Fruit fly (Drosophila melanogaster) whole organism, embryonic: ENCODE measurements around the gene CG13898.

Experiments
- Adf1 ChIP-seq: fragments of 200-800 bp; sonication (Bioruptor generic); IDR thresholded peaks from 2 replicates; pipeline ENCODE4 v1.3.6; 2022; ENCODE audit warnings: missing biosample characterization, missing genetic modification characterization
- Awh ChIP-seq: fragments of 200-800 bp; sonication (Bioruptor generic); IDR thresholded peaks from 2 replicates; pipeline ENCODE4, ENCODE4 v1.3.6; 2022; ENCODE audit warnings: missing biosample characterization, missing genetic modification characterization
- CG10462 ChIP-seq: fragments of 200-800 bp; sonication (Bioruptor generic); optimal IDR thresholded peaks from 2 replicates; lab custom pipeline; 2016; ENCODE audit warnings: missing biosample characterization, missing genetic modification characterization
- CG13424 ChIP-seq: fragments of 200-800 bp; sonication (Bioruptor generic); optimal IDR thresholded peaks from 2 replicates; lab custom pipeline; 2019; ENCODE audit warnings: missing biosample characterization, mild to moderate bottlenecking, missing genetic modification characterization, moderate library complexity
- CG1603 ChIP-seq: fragments of 200-800 bp; sonication (Bioruptor generic); optimal IDR thresholded peaks from 2 replicates; lab custom pipeline; 2019; ENCODE audit warnings: missing biosample characterization, mild to moderate bottlenecking, missing genetic modification characterization, moderate library complexity
- CG17829 ChIP-seq: fragments of 200-800 bp; optimal IDR thresholded peaks from 2 replicates; lab custom pipeline; 2019; ENCODE audit warnings: missing biosample characterization, mild to moderate bottlenecking, missing genetic modification characterization, moderate library complexity
- CG18619 ChIP-seq: fragments of 200-800 bp; sonication (Bioruptor generic); optimal IDR thresholded peaks from 3 replicates; lab custom pipeline; 2017; ENCODE audit warnings: missing biosample characterization, mild to moderate bottlenecking, missing genetic modification characterization
- CG31224 ChIP-seq: fragments of 200-800 bp; sonication (Bioruptor generic); IDR thresholded peaks from 2 replicates; pipeline ENCODE4 v1.3.6; 2022; ENCODE audit warnings: missing biosample characterization, missing genetic modification characterization
- CG31365 ChIP-seq: fragments of 200-800 bp; sonication (Bioruptor generic); optimal IDR thresholded peaks from 2 replicates; lab custom pipeline; 2018; ENCODE audit warnings: missing biosample characterization, mild to moderate bottlenecking, missing genetic modification characterization
- CG3163 ChIP-seq: fragments of 200-800 bp; sonication (Bioruptor generic); optimal IDR thresholded peaks from 3 replicates; lab custom pipeline; 2016; ENCODE audit warnings: missing biosample characterization, missing genetic modification characterization
- CG32772 ChIP-seq: fragments of 200-800 bp; sonication (Bioruptor generic); IDR thresholded peaks from 2 replicates; pipeline ENCODE4 v1.3.6; 2022; ENCODE audit warnings: missing biosample characterization, missing genetic modification characterization
- CG3281 ChIP-seq: fragments of 200-800 bp; sonication (Bioruptor generic); optimal IDR thresholded peaks from 3 replicates; lab custom pipeline; 2017; ENCODE audit warnings: missing biosample characterization, mild to moderate bottlenecking, missing genetic modification characterization
- CG33557 ChIP-seq: fragments of 200-800 bp; sonication (Bioruptor generic); optimal IDR thresholded peaks from 2 replicates; lab custom pipeline; 2019; ENCODE audit warnings: missing biosample characterization, mild to moderate bottlenecking, missing genetic modification characterization, moderate library complexity
- CG3847 ChIP-seq: fragments of 200-800 bp; sonication (Bioruptor generic); IDR thresholded peaks from 2 replicates; pipeline ENCODE4 v1.3.6; 2022; ENCODE audit warnings: missing biosample characterization, missing genetic modification characterization
- CG5180 ChIP-seq: fragments of 200-800 bp; sonication (Bioruptor generic); optimal IDR thresholded peaks from 3 replicates; lab custom pipeline; 2017; ENCODE audit warnings: missing biosample characterization, missing genetic modification characterization, mild to moderate bottlenecking, moderate library complexity, missing genetic modification reagents
- CG7987 ChIP-seq: fragments of 200-800 bp; sonication (Bioruptor generic); optimal IDR thresholded peaks from 2 replicates; lab custom pipeline; 2018; ENCODE audit warnings: missing biosample characterization, mild to moderate bottlenecking, missing genetic modification characterization, moderate library complexity
- CG8089 ChIP-seq: fragments of 200-800 bp; sonication (Bioruptor generic); optimal IDR thresholded peaks from 3 replicates; lab custom pipeline; 2016; ENCODE audit warnings: missing biosample characterization, missing genetic modification characterization
- CG8388 ChIP-seq: fragments of 200-800 bp; sonication (Bioruptor generic); optimal IDR thresholded peaks from 2 replicates; lab custom pipeline; 2019; ENCODE audit warnings: missing biosample characterization, mild to moderate bottlenecking, missing genetic modification characterization, moderate library complexity
- CG8478 ChIP-seq: fragments of >200 bp; optimal IDR thresholded peaks from 2 replicates; lab custom pipeline; 2018
- CG9727 ChIP-seq: fragments of 200-800 bp; sonication (Bioruptor generic); optimal IDR thresholded peaks from 3 replicates; lab custom pipeline; 2017; ENCODE audit warnings: missing biosample characterization, mild to moderate bottlenecking, missing genetic modification characterization
- CG9817 ChIP-seq: fragments of 200-800 bp; sonication (Bioruptor generic); optimal IDR thresholded peaks from 2 replicates; lab custom pipeline; 2018; ENCODE audit warnings: missing biosample characterization, mild to moderate bottlenecking, missing genetic modification characterization, moderate library complexity
- Chrac-16 ChIP-seq: fragments of 200-800 bp; sonication (Bioruptor generic); optimal IDR thresholded peaks from 3 replicates; lab custom pipeline; 2016; ENCODE audit warnings: missing biosample characterization, missing genetic modification characterization
- Dek ChIP-seq: fragments of 200-800 bp; sonication (Bioruptor generic); optimal IDR thresholded peaks from 3 replicates; lab custom pipeline; 2019; ENCODE audit warnings: missing biosample characterization, mild to moderate bottlenecking, missing genetic modification characterization, moderate library complexity
- Dll ChIP-seq: fragments of 200-800 bp; sonication (Bioruptor generic); IDR thresholded peaks from 4 replicates; pipeline ENCODE4 v1.3.6; 2022; ENCODE audit warnings: missing biosample characterization, missing genetic modification characterization; ENCODE audit not compliant: partially characterized antibody
- Doc2 ChIP-seq: fragments of 200-800 bp; sonication (Bioruptor generic); IDR thresholded peaks from 2 replicates; pipeline ENCODE4 v1.3.6; 2022; ENCODE audit warnings: missing biosample characterization, missing genetic modification characterization
- GATAe ChIP-seq: fragments of 200-800 bp; sonication (Bioruptor generic); conservative IDR thresholded peaks from 2 replicates; pipeline ENCODE4 v1.3.6; 2022; ENCODE audit warnings: missing biosample characterization, missing genetic modification characterization
- Hmr ChIP-seq: fragments of 200-800 bp; sonication (Bioruptor generic); optimal IDR thresholded peaks from 3 replicates; lab custom pipeline; 2017; ENCODE audit warnings: mild to moderate bottlenecking, missing biosample characterization, missing genetic modification reagents, missing genetic modification characterization
- Scr ChIP-seq: fragments of 200-800 bp; sonication (Bioruptor generic); IDR thresholded peaks from 2 replicates; pipeline ENCODE4 v1.3.6; 2022; ENCODE audit warnings: missing biosample characterization, missing genetic modification characterization; ENCODE audit not compliant: partially characterized antibody
- Sox102F ChIP-seq: fragments of 200-800 bp; sonication (Bioruptor generic); optimal IDR thresholded peaks from 2 replicates; lab custom pipeline; 2018; ENCODE audit warnings: missing biosample characterization, mild to moderate bottlenecking, missing genetic modification characterization, moderate library complexity
- Spps ChIP-seq: fragments of 200-800 bp; sonication (Bioruptor generic); optimal IDR thresholded peaks from 2 replicates; lab custom pipeline; 2018; ENCODE audit warnings: missing biosample characterization, mild to moderate bottlenecking, missing genetic modification characterization
- Sry-δ ChIP-seq: fragments of 200-800 bp; sonication (Bioruptor generic); optimal IDR thresholded peaks from 2 replicates; lab custom pipeline; 2016; ENCODE audit warnings: missing biosample characterization, missing genetic modification characterization
- ap ChIP-seq: fragments of 200-800 bp; sonication (Bioruptor generic); IDR thresholded peaks from 2 replicates; pipeline ENCODE4 v1.3.6; 2022; ENCODE audit warnings: missing biosample characterization, missing genetic modification characterization
- caup ChIP-seq: fragments of 200-800 bp; sonication (Bioruptor generic); optimal IDR thresholded peaks from 3 replicates; lab custom pipeline; 2017; ENCODE audit warnings: missing biosample characterization, mild to moderate bottlenecking, missing genetic modification characterization, moderate library complexity; ENCODE audit not compliant: severe bottlenecking
- danr ChIP-seq: fragments of 200-800 bp; sonication (Bioruptor generic); IDR thresholded peaks from 2 replicates; pipeline ENCODE4 v1.3.6; 2022; ENCODE audit warnings: missing biosample characterization, missing genetic modification characterization
- emc ChIP-seq: fragments of 200-800 bp; sonication (Bioruptor generic); optimal IDR thresholded peaks from 2 replicates; lab custom pipeline; 2016; ENCODE audit warnings: missing biosample characterization, missing genetic modification characterization
- ftz-f1 ChIP-seq: fragments of 200-800 bp; sonication (Bioruptor generic); optimal IDR thresholded peaks from 2 replicates; lab custom pipeline; 2016; ENCODE audit warnings: missing biosample characterization, missing genetic modification characterization
- fu2 ChIP-seq: fragments of 200-800 bp; sonication (Bioruptor generic); optimal IDR thresholded peaks from 2 replicates; lab custom pipeline; 2016; ENCODE audit warnings: missing biosample characterization, missing genetic modification characterization
- grau ChIP-seq: fragments of 200-800 bp; optimal IDR thresholded peaks from 3 replicates; lab custom pipeline; 2019; ENCODE audit warnings: missing biosample characterization, mild to moderate bottlenecking, missing genetic modification characterization, moderate library complexity
- gro ChIP-seq: fragments of 200-800 bp; sonication (Bioruptor generic); optimal IDR thresholded peaks from 2 replicates; lab custom pipeline; 2016; ENCODE audit warnings: missing biosample characterization, missing genetic modification characterization
- h ChIP-seq: fragments of >200 bp; optimal IDR thresholded peaks from 2 replicates; lab custom pipeline; 2017
- hth ChIP-seq: fragments of >200 bp; optimal IDR thresholded peaks from 2 replicates; lab custom pipeline; 2017; ENCODE audit warnings: inconsistent platforms
- lola ChIP-seq, 3 experiments: fragments of >200 bp in 2 of 3; fragments of 200-800 bp in 1 of 3; sonication (Bioruptor generic) in 1 of 3; optimal IDR thresholded peaks; 2 replicates each; lab custom pipeline; 2017 to 2019; ENCODE audit warnings: missing biosample characterization in 3 of 3, missing genetic modification characterization in 3 of 3, mild to moderate bottlenecking in 1 of 3, moderate library complexity in 1 of 3
- odd ChIP-seq: fragments of 200-800 bp; sonication (Bioruptor generic); optimal IDR thresholded peaks from 2 replicates; lab custom pipeline; 2017; ENCODE audit warnings: missing biosample characterization, mild to moderate bottlenecking, missing genetic modification characterization
- phol ChIP-seq: fragments of 200-800 bp; sonication (Bioruptor generic); optimal IDR thresholded peaks from 3 replicates; lab custom pipeline; 2018; ENCODE audit warnings: missing biosample characterization, mild to moderate bottlenecking, missing genetic modification characterization, moderate library complexity
- row ChIP-seq: fragments of 200-800 bp; sonication (Bioruptor generic); IDR thresholded peaks from 3 replicates; pipeline ENCODE4 v1.3.6; 2022; ENCODE audit warnings: missing biosample characterization, missing genetic modification characterization
- so ChIP-seq: fragments of 200-800 bp; sonication (Bioruptor generic); IDR thresholded peaks from 3 replicates; pipeline ENCODE4 v1.3.6; 2022; ENCODE audit warnings: missing biosample characterization, missing genetic modification characterization
- tna ChIP-seq: fragments of 200-800 bp; sonication (Bioruptor generic); IDR thresholded peaks from 2 replicates; pipeline ENCODE4 v1.3.6; 2022; ENCODE audit warnings: missing biosample characterization, missing genetic modification characterization; ENCODE audit not compliant: partially characterized antibody
- twi ChIP-seq: fragments of 200-800 bp; optimal IDR thresholded peaks from 2 replicates; lab custom pipeline; 2019; ENCODE audit warnings: missing biosample characterization, mild to moderate bottlenecking, missing genetic modification characterization, moderate library complexity
- unpg ChIP-seq: fragments of 200-800 bp; sonication (Bioruptor generic); optimal IDR thresholded peaks from 3 replicates; lab custom pipeline; 2018; ENCODE audit warnings: missing biosample characterization, mild to moderate bottlenecking, missing genetic modification characterization, moderate library complexity

CG13898 gene

dm6 chr3L:780867-781701 lies 22.8 kb downstream of the CG13898 start (continued):
- TF ChIP-seq CG32772 (GFP tag; lab: Robert Waterston, UW), result peak; percentile 96
- TF ChIP-seq tna (GFP tag; lab: Robert Waterston, UW), result no peak
- peak; percentile 97 for TF ChIP-seq CG3847 (GFP tag; lab: Robert Waterston, UW)
- TF ChIP-seq ap (GFP tag; lab: Robert Waterston, UW), result peak; percentile 91
- peak; percentile 43 for TF ChIP-seq ftz-f1 (GFP tag; lab: Kevin White, UChicago)
- TF ChIP-seq Adf1 (GFP tag; lab: Robert Waterston, UW), result peak; percentile 90
- peak; percentile 94 for TF ChIP-seq unpg
- peak; percentile 93 for TF ChIP-seq CG31224 (GFP tag; lab: Robert Waterston, UW)
- TF ChIP-seq CG8089 (GFP tag; lab: Kevin White, UChicago), result peak; percentile 50
- peak; percentile 95 for TF ChIP-seq CG9817 (tag; lab: Kevin White, UChicago)
- no peak for TF ChIP-seq CG3163 (GFP tag; lab: Kevin White, UChicago)
- TF ChIP-seq twi, result peak; percentile 85
- peak; percentile 90 for TF ChIP-seq caup (GFP tag; lab: Kevin White, UChicago)
- peak; percentile 89 for TF ChIP-seq CG17829
- no peak for TF ChIP-seq Dll (GFP tag; lab: Robert Waterston, UW)
- TF ChIP-seq Hmr, result peak; percentile 96
- TF ChIP-seq Sry-δ (GFP tag; lab: Kevin White, UChicago), result no peak
- TF ChIP-seq CG33557, result peak; percentile 52
- TF ChIP-seq CG5180 (GFP tag; lab: Kevin White, UChicago), result peak; percentile 72
- TF ChIP-seq phol, result peak; percentile 83
- TF ChIP-seq fu2 (GFP tag; lab: Kevin White, UChicago), result peak; percentile 58
- peak; percentile 95 for TF ChIP-seq Dek (tag; lab: Kevin White, UChicago)
- TF ChIP-seq GATAe (GFP tag; lab: Robert Waterston, UW), result peak; percentile 95
- TF ChIP-seq lola (GFP tag; optimal IDR thresholded peaks at IDR 0.05; lab: Kevin White, UChicago), result peak in 1 of 3 experiments; percentile 79
- TF ChIP-seq odd (GFP tag; lab: Kevin White, UChicago), result peak; percentile 89
- TF ChIP-seq Sox102F (GFP tag; lab: Kevin White, UChicago), result peak; percentile 95
- peak; percentile 81 for TF ChIP-seq Doc2 (GFP tag; lab: Robert Waterston, UW)
- TF ChIP-seq CG10462 (GFP tag; lab: Kevin White, UChicago), result peak; percentile 86
- TF ChIP-seq Spps (tag; lab: Kevin White, UChicago), result peak; percentile 55
- peak; percentile 78 for TF ChIP-seq CG1603
- TF ChIP-seq CG3281 (GFP tag; lab: Kevin White, UChicago), result peak; percentile 89
- peak; percentile 90 for TF ChIP-seq Chrac-16 (GFP tag; lab: Kevin White, UChicago)
- peak; percentile 97 for TF ChIP-seq Awh (GFP tag; lab: Robert Waterston, UW)
- peak; percentile 89 for TF ChIP-seq CG9727 (GFP tag; lab: Kevin White, UChicago)
- no peak for TF ChIP-seq Scr (GFP tag; lab: Robert Waterston, UW)
- TF ChIP-seq emc (GFP tag; lab: Kevin White, UChicago), result no peak
- peak; percentile 93 for TF ChIP-seq CG18619 (GFP tag; lab: Kevin White, UChicago)
- TF ChIP-seq h (lab: Kevin White, UChicago), result no peak
- TF ChIP-seq danr (GFP tag; lab: Robert Waterston, UW), result peak; percentile 93
- peak; percentile 94 for TF ChIP-seq grau (tag; lab: Kevin White, UChicago)
- TF ChIP-seq gro (GFP tag; lab: Kevin White, UChicago), result no peak
- TF ChIP-seq CG7987 (GFP tag; lab: Kevin White, UChicago), result peak; percentile 22
- peak; percentile 36 for TF ChIP-seq CG31365 (tag; lab: Kevin White, UChicago)
- peak; percentile 99 for TF ChIP-seq row (GFP tag; lab: Robert Waterston, UW)
- peak; percentile 91 for TF ChIP-seq CG8388 (GFP tag; lab: Kevin White, UChicago)
- TF ChIP-seq CG8478 (lab: Kevin White, UChicago), result no peak
- peak; percentile 95 for TF ChIP-seq so (GFP tag; lab: Robert Waterston, UW)
- TF ChIP-seq CG13424 (tag; lab: Kevin White, UChicago), result peak; percentile 96
- TF ChIP-seq hth (lab: Kevin White, UChicago), result no peak
